Fruit fly (Drosophila melanogaster) whole organism: Measurements from ENCODE around the gene CG32551.

ENCODE experiments used
- CG8478 ChIP-seq: fragments of >200 bp; optimal IDR thresholded peaks from 2 replicates; lab custom pipeline; 2018; ENCODE audit warnings: inconsistent platforms
- Dll ChIP-seq: fragments of >200 bp; optimal IDR thresholded peaks from 2 replicates; lab custom pipeline; 2017
- EcR ChIP-seq, 2 experiments: fragments of >200 bp; optimal IDR thresholded peaks; 2 replicates each; lab custom pipeline; 2017; ENCODE audit warnings: missing biosample characterization in 2 of 2, missing genetic modification characterization in 2 of 2, missing genetic modification reagents in 2 of 2
- pan ChIP-seq: fragments of >200 bp; optimal IDR thresholded peaks from 2 replicates; lab custom pipeline; 2017
- psq ChIP-seq: fragments of >200 bp; optimal IDR thresholded peaks from 2 replicates; lab custom pipeline; 2017
- usp ChIP-seq: fragments of >200 bp; optimal IDR thresholded peaks from 2 replicates; lab custom pipeline; 2017; ENCODE audit warnings: missing biosample characterization, missing genetic modification characterization, mixed read lengths

DNA sequence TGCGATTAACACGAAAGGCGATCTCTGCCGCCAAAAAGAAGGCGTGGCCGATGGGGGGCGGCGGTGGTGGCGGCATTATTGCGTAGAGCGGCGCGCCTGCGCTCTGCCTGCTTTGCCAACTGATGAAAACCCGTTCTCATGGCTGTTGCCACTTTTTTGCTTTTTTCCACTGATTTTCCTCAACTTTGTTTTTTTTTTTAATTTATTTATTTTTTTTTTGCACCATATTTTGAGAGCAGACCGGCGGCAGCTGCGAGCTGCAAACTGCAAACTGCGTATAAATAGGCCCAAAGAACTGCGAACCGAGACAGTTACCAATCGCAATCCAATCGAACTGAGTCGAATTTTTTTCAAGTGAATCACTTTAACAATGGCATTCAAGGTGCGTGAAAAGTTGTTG is 16.6 kb upstream of the CG32551 start, which contains the start of gene CG42323:
- TF ChIP-seq CG8478 (lab: Kevin White, UChicago), result no peak
- TF ChIP-seq usp (GFP tag; lab: Kevin White, UChicago), result no peak
- TF ChIP-seq psq (lab: Kevin White, UChicago), result no peak
- TF ChIP-seq Dll (lab: Kevin White, UChicago), result no peak
- no peak for TF ChIP-seq EcR (GFP tag; optimal IDR thresholded peaks at IDR 0.05; lab: Kevin White, UChicago)
- TF ChIP-seq pan (lab: Kevin White, UChicago), result no peak
